Fruit fly (Drosophila melanogaster) S2 (cell line): ENCODE data around the gene Shawl.

Experiments used
- CG8478 ChIP-seq: fragments of >200 bp; optimal IDR thresholded peaks from 2 replicates; lab custom pipeline; 2018
- CTCF ChIP-seq, 2 experiments: fragments of >200 bp; optimal IDR thresholded peaks; 2 replicates each; lab custom pipeline; 2018

DNA sequence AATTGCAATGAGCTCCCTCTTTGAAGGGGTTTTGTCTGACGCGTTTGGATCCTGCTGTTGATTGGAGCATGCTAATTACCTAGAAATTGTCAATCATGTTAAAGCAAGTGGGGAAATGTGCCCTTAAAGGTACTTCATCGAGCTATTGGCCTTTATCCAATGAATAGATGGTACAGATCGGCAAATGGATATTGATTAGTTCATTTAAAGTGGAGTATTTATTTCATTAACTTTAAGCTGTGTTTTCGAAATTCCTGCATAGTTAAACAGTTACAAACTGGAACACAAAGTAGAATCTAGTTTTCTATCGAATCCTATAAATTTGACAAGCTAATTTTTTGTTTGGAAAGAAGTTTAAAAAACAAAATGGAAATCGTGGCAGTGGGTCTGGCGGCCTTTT is 47.6 kb downstream of the Shawl start, which contains the start of gene CG34181:
- no peak for TF ChIP-seq CTCF (optimal IDR thresholded peaks at IDR 0.05; lab: Kevin White, UChicago)
- no peak for TF ChIP-seq CG8478 (lab: Kevin White, UChicago)
